Fruit fly (Drosophila melanogaster) whole organism, embryonic: ENCODE measurements around the gene CG15922.

Experiments
- Asciz ChIP-seq: fragments of 200-800 bp; sonication (Bioruptor generic); optimal IDR thresholded peaks from 2 replicates; lab custom pipeline; 2017; ENCODE audit warnings: missing biosample characterization, mild to moderate bottlenecking, missing genetic modification characterization, missing genetic modification reagents
- Atf6 ChIP-seq: fragments of 200-800 bp; sonication (Bioruptor generic); IDR thresholded peaks from 2 replicates; pipeline ENCODE4 v1.3.6; 2022; ENCODE audit warnings: missing biosample characterization, missing genetic modification characterization
- Awh ChIP-seq: fragments of 200-800 bp; sonication (Bioruptor generic); IDR thresholded peaks from 2 replicates; pipeline ENCODE4, ENCODE4 v1.3.6; 2022; ENCODE audit warnings: missing biosample characterization, missing genetic modification characterization
- BEAF-32 ChIP-seq: fragments of 200-800 bp; sonication (Bioruptor generic); optimal IDR thresholded peaks from 3 replicates; lab custom pipeline; 2017; ENCODE audit warnings: missing biosample characterization, missing genetic modification characterization, mild to moderate bottlenecking, moderate library complexity, missing genetic modification reagents
- CG10274 ChIP-seq: fragments of 200-800 bp; sonication (Bioruptor generic); optimal IDR thresholded peaks from 3 replicates; lab custom pipeline; 2017; ENCODE audit warnings: missing biosample characterization, mild to moderate bottlenecking, missing genetic modification characterization
- CG10565 ChIP-seq: fragments of 200-800 bp; sonication (Bioruptor generic); optimal IDR thresholded peaks from 3 replicates; lab custom pipeline; 2016; ENCODE audit warnings: missing biosample characterization, mild to moderate bottlenecking, missing genetic modification characterization
- CG1233 ChIP-seq: fragments of 200-800 bp; sonication (Bioruptor generic); optimal IDR thresholded peaks from 4 replicates; lab custom pipeline; 2018; ENCODE audit warnings: missing biosample characterization, mild to moderate bottlenecking, missing genetic modification characterization
- CG13287 ChIP-seq: fragments of 200-800 bp; sonication (Bioruptor generic); IDR thresholded peaks from 2 replicates; pipeline ENCODE4 v1.3.6; 2022; ENCODE audit warnings: missing biosample characterization, missing genetic modification characterization; ENCODE audit not compliant: partially characterized antibody
- CG18476 ChIP-seq: fragments of 200-800 bp; sonication (Bioruptor generic); optimal IDR thresholded peaks from 2 replicates; lab custom pipeline; 2016; ENCODE audit warnings: missing biosample characterization, mild to moderate bottlenecking, missing genetic modification characterization
- CG2202 ChIP-seq: fragments of 200-800 bp; sonication (Bioruptor generic); optimal IDR thresholded peaks from 2 replicates; lab custom pipeline; 2018; ENCODE audit warnings: missing biosample characterization, mild to moderate bottlenecking, missing genetic modification characterization
- CG34224 ChIP-seq: fragments of 200-800 bp; sonication (Bioruptor generic); IDR thresholded peaks from 3 replicates; pipeline ENCODE4 v1.3.6; 2022; ENCODE audit warnings: missing biosample characterization, missing genetic modification characterization; ENCODE audit not compliant: partially characterized antibody
- CG3995 ChIP-seq: fragments of 200-800 bp; sonication (Bioruptor generic); optimal IDR thresholded peaks from 3 replicates; lab custom pipeline; 2016; ENCODE audit warnings: missing biosample characterization, missing genetic modification characterization
- CG4617 ChIP-seq: fragments of 200-800 bp; sonication (Bioruptor generic); optimal IDR thresholded peaks from 3 replicates; lab custom pipeline; 2016; ENCODE audit warnings: missing biosample characterization, missing genetic modification characterization, borderline replicate concordance
- CG7372 ChIP-seq: fragments of 200-800 bp; sonication (Bioruptor generic); IDR thresholded peaks from 2 replicates; pipeline ENCODE4 v1.3.6; 2022; ENCODE audit warnings: missing biosample characterization, missing genetic modification characterization
- CG9609 ChIP-seq: fragments of 200-800 bp; sonication (Bioruptor generic); optimal IDR thresholded peaks from 3 replicates; lab custom pipeline; 2016; ENCODE audit warnings: missing biosample characterization, missing genetic modification characterization
- CrebB ChIP-seq: fragments of 200-800 bp; sonication (Bioruptor generic); optimal IDR thresholded peaks from 3 replicates; lab custom pipeline; 2018; ENCODE audit warnings: missing biosample characterization, mild to moderate bottlenecking, missing genetic modification characterization
- Dad ChIP-seq: fragments of 200-800 bp; sonication (Bioruptor generic); optimal IDR thresholded peaks from 3 replicates; lab custom pipeline; 2016; ENCODE audit warnings: missing biosample characterization, missing genetic modification characterization
- E2f1 ChIP-seq: fragments of 200-800 bp; sonication (Bioruptor generic); IDR thresholded peaks from 2 replicates; pipeline ENCODE4 v1.3.6; 2022; ENCODE audit warnings: missing biosample characterization, missing genetic modification characterization
- Fer1 ChIP-seq: fragments of 200-800 bp; sonication (Bioruptor generic); optimal IDR thresholded peaks from 2 replicates; lab custom pipeline; 2017; ENCODE audit warnings: missing biosample characterization, mild to moderate bottlenecking, missing genetic modification characterization
- Fer2 ChIP-seq: fragments of 200-800 bp; sonication (Bioruptor generic); optimal IDR thresholded peaks from 2 replicates; lab custom pipeline; 2018; ENCODE audit warnings: missing biosample characterization, mild to moderate bottlenecking, missing genetic modification characterization, moderate library complexity
- HLH4C ChIP-seq: fragments of 200-800 bp; sonication (Bioruptor generic); IDR thresholded peaks from 3 replicates; pipeline ENCODE4 v1.3.6; 2022; ENCODE audit warnings: missing biosample characterization, missing genetic modification characterization; ENCODE audit not compliant: partially characterized antibody
- HmgD ChIP-seq: fragments of 200-800 bp; sonication (Bioruptor generic); optimal IDR thresholded peaks from 3 replicates; lab custom pipeline; 2016; ENCODE audit warnings: missing biosample characterization, missing genetic modification characterization
- MTF-1 ChIP-seq: fragments of 200-800 bp; sonication (Bioruptor generic); optimal IDR thresholded peaks from 2 replicates; lab custom pipeline; 2018; ENCODE audit warnings: missing biosample characterization, mild to moderate bottlenecking, missing genetic modification characterization, borderline replicate concordance
- Mad ChIP-seq: fragments of 200-800 bp; sonication (Bioruptor generic); optimal IDR thresholded peaks from 2 replicates; lab custom pipeline; 2016; ENCODE audit warnings: missing biosample characterization, missing genetic modification characterization
- Med ChIP-seq: fragments of 200-800 bp; sonication (Bioruptor generic); peaks from one replicate; lab custom pipeline; 2016; ENCODE audit warnings: missing biosample characterization, missing genetic modification characterization, mild to moderate bottlenecking, inconsistent platforms, moderate library complexity
- Nf-YC ChIP-seq: fragments of 200-800 bp; optimal IDR thresholded peaks from 3 replicates; lab custom pipeline; 2019; ENCODE audit warnings: missing biosample characterization, mild to moderate bottlenecking, missing genetic modification characterization, moderate library complexity
- Oli ChIP-seq: fragments of 200-800 bp; sonication (Bioruptor generic); optimal IDR thresholded peaks from 2 replicates; lab custom pipeline; 2018; ENCODE audit warnings: missing biosample characterization, mild to moderate bottlenecking, missing genetic modification characterization, moderate library complexity
- TFAM ChIP-seq: fragments of 200-800 bp; sonication (Bioruptor generic); optimal IDR thresholded peaks from 2 replicates; lab custom pipeline; 2017; ENCODE audit warnings: missing biosample characterization, missing genetic modification characterization, inconsistent platforms
- abd-A ChIP-seq: fragments of 200-800 bp; sonication (Bioruptor generic); optimal IDR thresholded peaks from 3 replicates; lab custom pipeline; 2019; ENCODE audit warnings: missing biosample characterization, mild to moderate bottlenecking, missing genetic modification characterization, moderate library complexity
- aop ChIP-seq: fragments of 200-800 bp; sonication (Bioruptor generic); IDR thresholded peaks from 2 replicates; pipeline ENCODE4 v1.3.6; 2022; ENCODE audit warnings: missing biosample characterization, missing genetic modification characterization
- bbx ChIP-seq: fragments of 200-800 bp; sonication (Bioruptor generic); IDR thresholded peaks from 2 replicates; pipeline ENCODE4 v1.3.6; 2022; ENCODE audit warnings: missing biosample characterization, missing genetic modification characterization; ENCODE audit not compliant: partially characterized antibody
- chm ChIP-seq: fragments of 200-800 bp; sonication (Bioruptor generic); IDR thresholded peaks from 2 replicates; pipeline ENCODE4 v1.3.6; 2022; ENCODE audit warnings: missing biosample characterization, missing genetic modification characterization
- corto ChIP-seq: fragments of 200-800 bp; sonication (Bioruptor generic); optimal IDR thresholded peaks from 2 replicates; lab custom pipeline; 2016; ENCODE audit warnings: missing biosample characterization, mild to moderate bottlenecking, missing genetic modification characterization, moderate library complexity
- dan ChIP-seq: fragments of 200-800 bp; sonication (Bioruptor generic); IDR thresholded peaks from 2 replicates; pipeline ENCODE4 v1.3.6; 2022; ENCODE audit warnings: missing biosample characterization, missing genetic modification characterization
- emc ChIP-seq: fragments of 200-800 bp; sonication (Bioruptor generic); optimal IDR thresholded peaks from 2 replicates; lab custom pipeline; 2016; ENCODE audit warnings: missing biosample characterization, missing genetic modification characterization
- fru ChIP-seq: fragments of >200 bp; optimal IDR thresholded peaks from 2 replicates; lab custom pipeline; 2017
- grau ChIP-seq: fragments of 200-800 bp; optimal IDR thresholded peaks from 3 replicates; lab custom pipeline; 2019; ENCODE audit warnings: missing biosample characterization, mild to moderate bottlenecking, missing genetic modification characterization, moderate library complexity
- gro ChIP-seq: fragments of 200-800 bp; sonication (Bioruptor generic); optimal IDR thresholded peaks from 2 replicates; lab custom pipeline; 2016; ENCODE audit warnings: missing biosample characterization, missing genetic modification characterization
- ken ChIP-seq: fragments of 200-800 bp; sonication (Bioruptor generic); IDR thresholded peaks from 3 replicates; pipeline ENCODE4 v1.3.6; 2022; ENCODE audit warnings: missing biosample characterization, missing genetic modification characterization
- knrl ChIP-seq: fragments of 200-800 bp; sonication (Bioruptor generic); IDR thresholded peaks from 3 replicates; pipeline ENCODE4 v1.3.6; 2022; ENCODE audit warnings: missing biosample characterization, missing genetic modification characterization; ENCODE audit not compliant: partially characterized antibody
- mam ChIP-seq: fragments of 200-800 bp; sonication (Bioruptor generic); optimal IDR thresholded peaks from 3 replicates; lab custom pipeline; 2016; ENCODE audit warnings: missing biosample characterization, missing genetic modification characterization
- odd ChIP-seq: fragments of 200-800 bp; sonication (Bioruptor generic); optimal IDR thresholded peaks from 2 replicates; lab custom pipeline; 2017; ENCODE audit warnings: missing biosample characterization, mild to moderate bottlenecking, missing genetic modification characterization
- p53 ChIP-seq: fragments of 200-800 bp; sonication (Bioruptor generic); optimal IDR thresholded peaks from 2 replicates; lab custom pipeline; 2016; ENCODE audit warnings: missing biosample characterization, missing genetic modification characterization
- phol ChIP-seq: fragments of 200-800 bp; sonication (Bioruptor generic); optimal IDR thresholded peaks from 3 replicates; lab custom pipeline; 2018; ENCODE audit warnings: missing biosample characterization, mild to moderate bottlenecking, missing genetic modification characterization, moderate library complexity
- run ChIP-seq: fragments of 200-800 bp; sonication (Bioruptor generic); optimal IDR thresholded peaks from 3 replicates; lab custom pipeline; 2018; ENCODE audit warnings: missing biosample characterization, mild to moderate bottlenecking, missing genetic modification characterization
- slp2 ChIP-seq: fragments of 200-800 bp; sonication (Bioruptor generic); optimal IDR thresholded peaks from 2 replicates; lab custom pipeline; 2016; ENCODE audit warnings: missing biosample characterization, missing genetic modification characterization
- sr ChIP-seq: fragments of 200-800 bp; sonication (Bioruptor generic); IDR thresholded peaks from 3 replicates; pipeline ENCODE4 v1.3.6; 2022; ENCODE audit warnings: missing biosample characterization, missing genetic modification characterization
- ssp ChIP-seq: fragments of 200-800 bp; sonication (Bioruptor generic); IDR thresholded peaks from 2 replicates; pipeline ENCODE4 v1.3.6; 2022; ENCODE audit warnings: missing biosample characterization, missing genetic modification characterization
- stwl ChIP-seq: fragments of 200-800 bp; sonication (Bioruptor generic); optimal IDR thresholded peaks from 3 replicates; lab custom pipeline; 2018; ENCODE audit warnings: missing biosample characterization, mild to moderate bottlenecking, missing genetic modification characterization, moderate library complexity

The CG15922 gene

dm6 chr3R:20549855-20550603, 10.1 kb downstream of the CG15922 start (continued):
- no peak for TF ChIP-seq BEAF-32
- TF ChIP-seq CG1233: peak; percentile 80
- TF ChIP-seq Mad (GFP tag; lab: Kevin White, UChicago): peak; percentile 46
- TF ChIP-seq Asciz (GFP tag; lab: Kevin White, UChicago): peak; percentile 75
- peak; percentile 36 for TF ChIP-seq CG9609
- peak; percentile 45 for TF ChIP-seq CG4617 (GFP tag; lab: Kevin White, UChicago)
- TF ChIP-seq ssp (GFP tag; lab: Robert Waterston, UW): peak; percentile 71
- peak; percentile 87 for TF ChIP-seq grau (tag; lab: Kevin White, UChicago)
- peak; percentile 81 for TF ChIP-seq odd (GFP tag; lab: Kevin White, UChicago)
- TF ChIP-seq CG10565 (GFP tag; lab: Kevin White, UChicago): peak; percentile 25
- peak; percentile 65 for TF ChIP-seq Nf-YC (tag; lab: Kevin White, UChicago)
- TF ChIP-seq stwl (tag; lab: Kevin White, UChicago): peak; percentile 4
- TF ChIP-seq CG10274 (GFP tag; lab: Kevin White, UChicago): peak; percentile 76
- peak; percentile 76 for TF ChIP-seq Awh
- TF ChIP-seq CG7372 (GFP tag; lab: Robert Waterston, UW): peak; percentile 77
- TF ChIP-seq CrebB (tag; lab: Kevin White, UChicago): peak; percentile 48
- no peak; the same call in 1 of the 2 replicates for TF ChIP-seq CG13287 (GFP tag; lab: Robert Waterston, UW)
- peak; percentile 75 for TF ChIP-seq E2f1 (GFP tag; lab: Robert Waterston, UW)
- TF ChIP-seq run (tag; lab: Kevin White, UChicago): peak; percentile 41
- no peak for TF ChIP-seq aop
- TF ChIP-seq CG34224 (GFP tag; lab: Robert Waterston, UW): no peak
- peak; percentile 62; the same call in 1 of the 2 replicates for TF ChIP-seq dan (GFP tag; lab: Robert Waterston, UW)
- TF ChIP-seq slp2 (GFP tag; lab: Kevin White, UChicago): no peak
- peak; percentile 24 for TF ChIP-seq gro (GFP tag; lab: Kevin White, UChicago)
- TF ChIP-seq mam (GFP tag; lab: Kevin White, UChicago): peak; percentile 59
- TF ChIP-seq bbx (GFP tag; lab: Robert Waterston, UW): no peak
- no peak for TF ChIP-seq HLH4C (GFP tag; lab: Robert Waterston, UW)
- TF ChIP-seq corto (GFP tag; lab: Kevin White, UChicago): peak; percentile 90
- peak; percentile 43 for TF ChIP-seq MTF-1 (GFP tag; lab: Kevin White, UChicago)
- peak; percentile 75 for TF ChIP-seq CG2202
- TF ChIP-seq ken (GFP tag; lab: Robert Waterston, UW): peak; percentile 76
- peak; percentile 78 for TF ChIP-seq Fer2 (tag; lab: Kevin White, UChicago)
- peak; percentile 92 for TF ChIP-seq Fer1 (GFP tag; lab: Kevin White, UChicago)
- peak; percentile 87 for TF ChIP-seq Oli
- no peak for TF ChIP-seq abd-A (tag; lab: Kevin White, UChicago)
- TF ChIP-seq emc (GFP tag; lab: Kevin White, UChicago): no peak
- no peak for TF ChIP-seq HmgD (GFP tag; lab: Kevin White, UChicago)
- no peak for TF ChIP-seq fru (lab: Kevin White, UChicago)
- TF ChIP-seq phol (tag; lab: Kevin White, UChicago): peak; percentile 90
- TF ChIP-seq sr (GFP tag; lab: Robert Waterston, UW): 0 out of 3 replicates have a peak, but pooled peaks have one; percentile 10
- TF ChIP-seq knrl (GFP tag; lab: Robert Waterston, UW): 0 out of 3 replicates have a peak, but pooled peaks have one; percentile 22
- TF ChIP-seq Atf6 (GFP tag; lab: Robert Waterston, UW): peak; percentile 87
- TF ChIP-seq Med: peak; percentile 84
- no peak for TF ChIP-seq p53
- TF ChIP-seq CG3995 (GFP tag; lab: Kevin White, UChicago): peak; percentile 72
- TF ChIP-seq TFAM (GFP tag; lab: Kevin White, UChicago): peak; percentile 46
- no peak for TF ChIP-seq Dad (GFP tag; lab: Kevin White, UChicago)
- TF ChIP-seq CG18476 (GFP tag; lab: Kevin White, UChicago): peak; percentile 61
- peak; percentile 58 for TF ChIP-seq chm
